Worm (Caenorhabditis elegans): ENCODE results near the gene C46C2.3.

DNA sequence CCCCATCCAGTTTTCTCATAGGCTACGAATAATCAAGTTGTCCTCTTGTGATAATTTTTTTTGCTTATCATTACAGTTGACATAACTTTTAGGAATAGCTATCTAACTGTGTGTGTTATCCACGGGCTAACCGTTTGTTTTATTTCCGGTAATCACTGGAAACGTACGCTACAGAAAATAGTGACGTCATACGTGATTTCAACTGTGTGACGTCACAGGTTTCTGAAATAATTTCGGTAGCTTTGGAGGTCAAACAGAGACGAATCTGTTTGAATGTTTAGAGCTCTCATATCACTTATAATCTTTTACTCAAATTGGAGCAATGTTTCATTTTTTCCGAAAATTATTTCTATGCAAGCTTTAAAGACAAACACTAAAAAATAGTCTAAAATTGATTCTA is 31.9 kb downstream of the C46C2.3 start:
- TF ChIP-seq nhr-21 (tag; optimal IDR thresholded peaks at IDR 0.05) = no peak
- no peak for TF ChIP-seq unc-62 (GFP tag; optimal IDR thresholded peaks at IDR 0.05)
- no peak for TF ChIP-seq alr-1 (tag; optimal IDR thresholded peaks at IDR 0.05)
- no peak for TF ChIP-seq nhr-77 (tag; optimal IDR thresholded peaks at IDR 0.05)
- no peak for TF ChIP-seq lin-39 (tag; optimal IDR thresholded peaks at IDR 0.05)
- no peak for TF ChIP-seq fos-1 (tag; optimal IDR thresholded peaks at IDR 0.05)
- no peak for TF ChIP-seq nhr-10 (tag; optimal IDR thresholded peaks at IDR 0.05)
- TF ChIP-seq ama-1 (optimal IDR thresholded peaks at IDR 0.05) = no peak
- no peak for TF ChIP-seq mab-5 (tag; optimal IDR thresholded peaks at IDR 0.05)
- no peak for TF ChIP-seq nhr-25 (tag; optimal IDR thresholded peaks at IDR 0.05)
